Fruit fly (Drosophila melanogaster) whole organism, adult: ENCODE measurements around the gene CheA7a.

Experiments
- CG11617 ChIP-seq: fragments of 200-800 bp; sonication (Bioruptor generic); optimal IDR thresholded peaks from 2 replicates; lab custom pipeline; 2017; ENCODE audit warnings: mild to moderate bottlenecking, missing biosample characterization, missing genetic modification reagents, missing genetic modification characterization
- CG12768 ChIP-seq: fragments of 200-800 bp; sonication (Bioruptor generic); optimal IDR thresholded peaks from 2 replicates; lab custom pipeline; 2017; ENCODE audit warnings: missing biosample characterization, missing genetic modification characterization, mild to moderate bottlenecking, moderate library complexity, missing genetic modification reagents
- CG14711 ChIP-seq: fragments of 200-800 bp; sonication (Bioruptor generic); optimal IDR thresholded peaks from 2 replicates; lab custom pipeline; 2018; ENCODE audit warnings: missing biosample characterization, mild to moderate bottlenecking, missing genetic modification characterization, moderate library complexity
- CG1620 ChIP-seq: fragments of 200-800 bp; sonication (Bioruptor generic); optimal IDR thresholded peaks from 2 replicates; lab custom pipeline; 2016; ENCODE audit warnings: missing biosample characterization, missing genetic modification characterization
- CG33017 ChIP-seq: fragments of 200-800 bp; sonication (Bioruptor generic); optimal IDR thresholded peaks from 2 replicates; lab custom pipeline; 2018; ENCODE audit warnings: missing biosample characterization, mild to moderate bottlenecking, missing genetic modification characterization, moderate library complexity
- CG5204 ChIP-seq: fragments of 200-800 bp; sonication (Bioruptor generic); optimal IDR thresholded peaks from 2 replicates; lab custom pipeline; 2016; ENCODE audit warnings: missing biosample characterization, missing genetic modification characterization
- CG7045 ChIP-seq: fragments of 200-800 bp; sonication (Bioruptor generic); optimal IDR thresholded peaks from 2 replicates; lab custom pipeline; 2017; ENCODE audit warnings: missing biosample characterization, mild to moderate bottlenecking, missing genetic modification characterization
- CG7101 ChIP-seq: fragments of 200-800 bp; sonication (Bioruptor generic); optimal IDR thresholded peaks from 2 replicates; lab custom pipeline; 2018; ENCODE audit warnings: missing biosample characterization, mild to moderate bottlenecking, missing genetic modification characterization, moderate library complexity
- Clk ChIP-seq: fragments of 200-800 bp; sonication (Bioruptor generic); optimal IDR thresholded peaks from 2 replicates; lab custom pipeline; 2017; ENCODE audit warnings: missing biosample characterization, missing genetic modification characterization
- Crg-1 ChIP-seq: fragments of 200-800 bp; sonication (Bioruptor generic); optimal IDR thresholded peaks from 2 replicates; lab custom pipeline; 2016; ENCODE audit warnings: missing biosample characterization, missing genetic modification characterization
- Hr96 ChIP-seq: fragments of 200-800 bp; sonication (Bioruptor generic); optimal IDR thresholded peaks from 2 replicates; lab custom pipeline; 2016; ENCODE audit warnings: missing biosample characterization, missing genetic modification characterization
- Mnt ChIP-seq: fragments of 200-800 bp; sonication (Bioruptor generic); optimal IDR thresholded peaks from 2 replicates; lab custom pipeline; 2016; ENCODE audit warnings: missing biosample characterization, mild to moderate bottlenecking, missing genetic modification characterization
- bab1 ChIP-seq: fragments of 200-800 bp; sonication (Bioruptor generic); optimal IDR thresholded peaks from 3 replicates; lab custom pipeline; 2019; ENCODE audit warnings: missing biosample characterization, mild to moderate bottlenecking, missing genetic modification characterization, moderate library complexity
- cic ChIP-seq: fragments of 200-800 bp; sonication (Bioruptor generic); optimal IDR thresholded peaks from 2 replicates; lab custom pipeline; 2017; ENCODE audit warnings: missing biosample characterization, mild to moderate bottlenecking, missing genetic modification characterization, moderate library complexity
- cnc ChIP-seq, 2 experiments: fragments of >200 bp; optimal IDR thresholded peaks; 2 replicates each; lab custom pipeline; 2017
- kay ChIP-seq: fragments of 200-800 bp; sonication (Bioruptor generic); peaks from one replicate; lab custom pipeline; 2016; ENCODE audit warnings: missing biosample characterization, missing genetic modification characterization, borderline replicate concordance
- ovo ChIP-seq: fragments of 200-800 bp; sonication (Bioruptor generic); optimal IDR thresholded peaks from 2 replicates; lab custom pipeline; 2016; ENCODE audit warnings: missing biosample characterization, missing genetic modification characterization
- pad ChIP-seq: fragments of 200-800 bp; sonication (Bioruptor generic); optimal IDR thresholded peaks from 3 replicates; lab custom pipeline; 2017; ENCODE audit warnings: missing biosample characterization, missing genetic modification characterization, mild to moderate bottlenecking, moderate library complexity, missing genetic modification reagents
- tj ChIP-seq: fragments of 200-800 bp; sonication (Bioruptor generic); optimal IDR thresholded peaks from 3 replicates; lab custom pipeline; 2017; ENCODE audit warnings: missing biosample characterization, mild to moderate bottlenecking, missing genetic modification characterization, moderate library complexity
- toe ChIP-seq: fragments of 200-800 bp; sonication (Bioruptor generic); optimal IDR thresholded peaks from 2 replicates; lab custom pipeline; 2016; ENCODE audit warnings: missing biosample characterization, missing genetic modification characterization

CheA7a gene

DNA sequence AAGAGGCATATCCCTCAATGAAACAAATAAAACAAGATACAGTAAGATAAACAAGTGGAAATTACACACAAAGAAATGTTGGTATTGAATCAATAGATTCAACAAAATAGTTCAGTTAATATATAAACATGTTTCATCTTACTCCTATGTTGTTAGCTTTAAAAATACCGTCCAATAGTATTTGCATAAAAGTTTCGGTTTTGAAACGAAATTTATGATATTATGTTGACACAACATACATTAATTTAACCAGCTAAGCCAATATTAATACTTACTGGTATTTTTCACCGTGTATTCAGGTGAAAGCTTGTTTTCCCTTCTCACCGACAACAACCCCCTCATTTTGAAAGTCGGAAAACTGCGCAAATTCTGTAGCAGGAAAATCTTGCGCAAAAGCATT is 39.4 kb upstream of the CheA7a start:
- TF ChIP-seq Hr96 (GFP tag; lab: Kevin White, UChicago) (no peak), CG5204 (GFP tag; lab: Kevin White, UChicago) (no peak), CG1620 (GFP tag; lab: Kevin White, UChicago) (no peak), CG11617 (no peak), toe (GFP tag; lab: Kevin White, UChicago) (no peak), CG14711 (tag; lab: Kevin White, UChicago) (no peak), bab1 (GFP tag; lab: Kevin White, UChicago) (no peak), pad (GFP tag; lab: Kevin White, UChicago) (no peak), ovo (no peak), Crg-1 (GFP tag; lab: Kevin White, UChicago) (no peak), cic (GFP tag; lab: Kevin White, UChicago) (no peak), CG7101 (no peak)

DNA sequence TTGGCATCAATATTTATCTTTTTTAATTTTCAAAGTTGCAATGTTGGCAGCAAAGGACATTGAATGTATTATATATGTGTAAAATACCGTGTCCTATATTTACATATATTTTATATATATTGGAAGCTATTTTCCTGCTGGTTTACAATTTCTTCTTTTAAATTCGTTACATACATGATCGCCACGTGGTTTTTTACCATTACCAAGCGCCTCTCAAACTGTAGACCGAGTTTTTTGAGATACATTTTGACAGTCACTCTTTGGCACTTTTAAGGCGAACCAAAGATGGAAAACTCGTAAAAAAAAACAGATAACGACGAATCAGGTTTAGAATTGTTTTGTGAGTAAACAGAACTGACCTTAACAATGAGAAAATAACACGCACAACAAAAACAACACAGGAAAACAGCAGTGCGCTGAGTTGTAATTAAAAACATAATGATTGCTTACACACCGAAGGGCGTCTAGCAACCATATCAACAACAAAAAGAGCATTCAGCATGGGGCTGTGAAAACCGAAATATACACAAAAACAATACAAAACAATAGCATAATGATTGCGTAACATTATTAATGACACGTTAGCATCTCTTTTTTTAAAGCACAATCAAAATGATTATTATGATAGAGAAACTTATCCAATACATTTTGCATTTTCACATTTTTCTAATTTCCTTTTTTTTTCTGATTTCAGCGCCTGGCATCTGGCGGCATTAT is 38.2 kb upstream of the CheA7a start:
- TF ChIP-seq CG7045 (GFP tag; lab: Kevin White, UChicago) (no peak), toe (GFP tag; lab: Kevin White, UChicago) (no peak), bab1 (GFP tag; lab: Kevin White, UChicago) (no peak), CG14711 (tag; lab: Kevin White, UChicago) (no peak), CG5204 (GFP tag; lab: Kevin White, UChicago) (no peak), CG1620 (GFP tag; lab: Kevin White, UChicago) (no peak), Mnt (no peak), pad (GFP tag; lab: Kevin White, UChicago) (no peak), CG12768 (GFP tag; lab: Kevin White, UChicago) (no peak), Crg-1 (GFP tag; lab: Kevin White, UChicago) (no peak), kay (GFP tag; lab: Kevin White, UChicago) (no peak), CG33017 (tag; lab: Kevin White, UChicago) (no peak), Hr96 (GFP tag; lab: Kevin White, UChicago) (no peak), tj (no peak), cic (GFP tag; lab: Kevin White, UChicago) (no peak)

DNA sequence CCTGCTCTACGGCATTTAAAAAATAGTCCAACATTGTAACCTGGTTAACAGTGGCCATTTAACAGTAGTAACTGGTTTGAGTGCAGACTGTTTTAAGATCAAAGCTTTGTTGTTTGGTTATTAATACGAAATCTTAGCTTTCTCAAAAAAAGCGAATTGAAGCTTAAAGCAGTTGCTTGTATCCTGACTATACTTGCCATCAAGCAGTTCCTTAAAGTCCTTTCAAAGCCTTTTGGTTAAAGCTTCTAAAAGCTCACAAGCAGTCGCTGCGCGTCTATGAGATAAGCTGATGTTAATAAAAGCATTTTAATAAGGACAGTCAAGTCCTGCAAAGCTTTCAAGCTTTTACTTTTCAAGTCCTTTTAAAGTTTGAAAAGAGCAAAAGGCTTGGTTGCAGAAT is 37.3 kb upstream of the CheA7a start:
- TF ChIP-seq ovo (no peak), kay (GFP tag; lab: Kevin White, UChicago) (no peak), cic (GFP tag; lab: Kevin White, UChicago) (no peak), CG33017 (tag; lab: Kevin White, UChicago) (no peak), Clk (GFP tag; lab: Kevin White, UChicago) (no peak), Crg-1 (GFP tag; lab: Kevin White, UChicago) (no peak), CG11617 (no peak), CG7101 (no peak), pad (GFP tag; lab: Kevin White, UChicago) (no peak), CG7045 (GFP tag; lab: Kevin White, UChicago) (no peak), cnc (optimal IDR thresholded peaks at IDR 0.05; lab: Kevin White, UChicago) (no peak), CG12768 (GFP tag; lab: Kevin White, UChicago) (no peak), CG1620 (GFP tag; lab: Kevin White, UChicago) (no peak), Mnt (no peak), bab1 (GFP tag; lab: Kevin White, UChicago) (no peak), CG14711 (tag; lab: Kevin White, UChicago) (no peak), Hr96 (GFP tag; lab: Kevin White, UChicago) (no peak), CG5204 (GFP tag; lab: Kevin White, UChicago) (no peak)

DNA sequence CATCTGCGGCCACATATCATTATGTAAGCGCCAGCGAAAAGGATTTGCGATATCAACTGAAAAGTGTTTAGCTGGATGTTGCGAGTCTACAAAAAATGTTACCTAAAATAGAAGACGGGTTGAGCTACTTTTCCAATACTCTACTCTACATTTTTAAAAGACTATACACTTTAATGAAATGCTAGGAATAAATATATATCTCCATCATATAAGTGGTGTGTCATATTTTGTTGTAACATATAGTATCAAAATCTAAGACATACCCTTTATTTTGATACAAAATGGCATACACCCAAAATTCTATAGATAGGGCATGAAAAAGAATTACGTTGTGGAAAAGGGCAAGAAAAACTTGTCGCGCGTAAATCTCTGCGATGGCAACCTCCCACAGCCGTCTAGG is 34.9 kb upstream of the CheA7a start:
- TF ChIP-seq Crg-1 (GFP tag; lab: Kevin White, UChicago) (no peak), kay (GFP tag; lab: Kevin White, UChicago) (no peak), CG33017 (tag; lab: Kevin White, UChicago) (no peak), CG12768 (GFP tag; lab: Kevin White, UChicago) (no peak), CG5204 (GFP tag; lab: Kevin White, UChicago) (no peak), CG7101 (no peak), CG7045 (GFP tag; lab: Kevin White, UChicago) (no peak), cic (GFP tag; lab: Kevin White, UChicago) (no peak), CG14711 (tag; lab: Kevin White, UChicago) (no peak), cnc (optimal IDR thresholded peaks at IDR 0.05; lab: Kevin White, UChicago) (no peak), CG11617 (no peak), bab1 (GFP tag; lab: Kevin White, UChicago) (no peak), Hr96 (GFP tag; lab: Kevin White, UChicago) (no peak), toe (GFP tag; lab: Kevin White, UChicago) (no peak), Mnt (no peak), Clk (GFP tag; lab: Kevin White, UChicago) (no peak), CG1620 (GFP tag; lab: Kevin White, UChicago) (no peak), tj (no peak)

DNA sequence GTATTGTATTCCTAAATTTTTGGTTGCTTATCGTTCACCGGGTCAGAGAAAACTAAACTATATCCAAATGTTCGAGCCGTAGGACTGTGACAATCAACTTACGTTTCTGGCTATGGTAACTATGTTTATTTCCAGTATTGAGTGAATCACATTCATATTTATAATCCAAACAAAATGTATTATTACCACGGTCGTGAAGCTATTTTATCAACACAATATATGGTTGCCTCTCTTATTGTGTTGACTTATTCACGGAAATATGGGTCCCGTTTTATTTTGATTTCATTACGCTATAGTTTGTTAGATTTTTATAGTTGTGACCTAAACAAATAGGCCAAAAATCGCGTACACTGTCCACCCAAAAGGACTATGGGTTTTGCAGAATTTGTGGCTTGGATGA is 30.5 kb upstream of the CheA7a start, which contains the start of gene CG15034:
TSS of gene CG15034 (minus strand) at position 101 of the 400 bp plus-strand sequence.
- TF ChIP-seq CG12768 (GFP tag; lab: Kevin White, UChicago) (no peak), cnc (optimal IDR thresholded peaks at IDR 0.05; lab: Kevin White, UChicago) (no peak), CG33017 (tag; lab: Kevin White, UChicago) (no peak), CG5204 (GFP tag; lab: Kevin White, UChicago) (no peak), CG1620 (GFP tag; lab: Kevin White, UChicago) (no peak), Hr96 (GFP tag; lab: Kevin White, UChicago) (no peak), Clk (GFP tag; lab: Kevin White, UChicago) (no peak), CG11617 (no peak), bab1 (GFP tag; lab: Kevin White, UChicago) (no peak), pad (GFP tag; lab: Kevin White, UChicago) (no peak), toe (GFP tag; lab: Kevin White, UChicago) (no peak), Crg-1 (GFP tag; lab: Kevin White, UChicago) (no peak), ovo (no peak), Mnt (no peak), CG7101 (no peak), tj (no peak), CG14711 (tag; lab: Kevin White, UChicago) (no peak), CG7045 (GFP tag; lab: Kevin White, UChicago) (no peak), kay (GFP tag; lab: Kevin White, UChicago) (no peak), cic (GFP tag; lab: Kevin White, UChicago) (no peak)
